Fruit fly (Drosophila melanogaster): Measurements from ENCODE around the gene PolG1.

The PolG1 gene

DNA sequence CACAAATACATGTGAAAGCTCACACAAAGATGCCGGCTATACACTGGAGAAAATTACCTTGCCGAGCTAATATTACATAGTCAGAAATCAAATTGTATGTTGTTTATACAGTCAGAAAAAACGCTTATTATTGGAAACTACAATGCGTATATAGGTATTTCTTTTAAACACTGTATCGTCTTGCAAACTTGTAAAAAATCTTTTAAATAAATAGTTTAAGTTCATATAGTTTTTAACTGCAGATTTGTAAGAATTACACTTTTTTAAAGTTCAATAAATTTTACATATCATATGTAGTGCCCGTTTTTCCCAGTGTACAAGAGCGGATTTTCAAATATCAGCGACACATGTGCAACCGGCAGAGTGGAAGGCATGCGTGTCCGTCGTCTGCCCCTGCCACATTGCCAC lies 12.2 kb upstream of the PolG1 start (continued):
- TF ChIP-seq Dll (GFP tag; IDR thresholded peaks at IDR 0.05; ENCODE audit: partially characterized antibody) (no peak), twi (tag; optimal IDR thresholded peaks at IDR 0.05) (peak; percentile 82), vfl (GFP tag; optimal IDR thresholded peaks at IDR 0.05) (peak; percentile 13), vvl (GFP tag; IDR thresholded peaks at IDR 0.05) (peak; percentile 71), fd96Cb (tag; optimal IDR thresholded peaks at IDR 0.05) (peak; percentile 83), CG30020 (tag; optimal IDR thresholded peaks at IDR 0.05) (peak; percentile 59), CG4424 (GFP tag; optimal IDR thresholded peaks at IDR 0.05) (peak; percentile 81)

- no peak for TF ChIP-seq nom (GFP tag; optimal IDR thresholded peaks at IDR 0.05)
- TF ChIP-seq Ada2b (GFP tag; IDR thresholded peaks at IDR 0.05), result no peak
- TF ChIP-seq CG3726 (GFP tag; IDR thresholded peaks at IDR 0.05), result no peak
- peak; percentile 33 for TF ChIP-seq CG12942 (GFP tag; optimal IDR thresholded peaks at IDR 0.05)
- peak; percentile 22 for TF ChIP-seq salm (tag; optimal IDR thresholded peaks at IDR 0.05)
- TF ChIP-seq lab (GFP tag; optimal IDR thresholded peaks at IDR 0.05), result peak; percentile 67
- TF ChIP-seq CG6683 (GFP tag; optimal IDR thresholded peaks at IDR 0.05), result no peak
- peak; percentile 42 for TF ChIP-seq gem (tag; optimal IDR thresholded peaks at IDR 0.05)
- TF ChIP-seq CG31365 (tag; optimal IDR thresholded peaks at IDR 0.05), result no peak
- TF ChIP-seq BEAF-32 (GFP tag; optimal IDR thresholded peaks at IDR 0.05), result no peak
- 0 out of 3 replicates have a peak, but pooled peaks have one; percentile 15 for TF ChIP-seq gce (GFP tag; IDR thresholded peaks at IDR 0.05)
- TF ChIP-seq Nf-YC (tag; optimal IDR thresholded peaks at IDR 0.05), result peak; percentile 38
- no peak for TF ChIP-seq CG6254 (GFP tag; optimal IDR thresholded peaks at IDR 0.05)
- peak; percentile 9 for TF ChIP-seq CG15601 (tag; optimal IDR thresholded peaks at IDR 0.05)
- TF ChIP-seq tgo (GFP tag; IDR thresholded peaks at IDR 0.05), result 0 out of 3 replicates have a peak, but pooled peaks have one; percentile 14
- TF ChIP-seq tin (GFP tag; optimal IDR thresholded peaks at IDR 0.05), result no peak
- TF ChIP-seq pros (GFP tag; optimal IDR thresholded peaks at IDR 0.05), result no peak
- TF ChIP-seq CG16815 (GFP tag; optimal IDR thresholded peaks at IDR 0.05), result no peak
- TF ChIP-seq CG4404 (GFP tag; IDR thresholded peaks at IDR 0.05), result no peak
- TF ChIP-seq cas (GFP tag; IDR thresholded peaks at IDR 0.05), result no peak
- peak; percentile 16 for TF ChIP-seq Mes4 (GFP tag; optimal IDR thresholded peaks at IDR 0.05)
- TF ChIP-seq CG15011 (GFP tag; optimal IDR thresholded peaks at IDR 0.05), result no peak
- TF ChIP-seq sd (tag; optimal IDR thresholded peaks at IDR 0.05), result peak; percentile 89
- TF ChIP-seq sc (optimal IDR thresholded peaks at IDR 0.05), result no peak
- peak; percentile 16 for TF ChIP-seq sc (GFP tag; optimal IDR thresholded peaks at IDR 0.05)
- TF ChIP-seq PHDP (tag; optimal IDR thresholded peaks at IDR 0.05), result peak; percentile 54
- TF ChIP-seq nau (GFP tag; optimal IDR thresholded peaks at IDR 0.05), result no peak
- peak; percentile 34 for TF ChIP-seq CG3407 (GFP tag; optimal IDR thresholded peaks at IDR 0.05)
- TF ChIP-seq CG11696 (GFP tag; IDR thresholded peaks at IDR 0.05), result no peak
- peak; percentile 18 for TF ChIP-seq Hmr (GFP tag; optimal IDR thresholded peaks at IDR 0.05)
- TF ChIP-seq E2f2 (GFP tag; IDR thresholded peaks at IDR 0.05), result no peak
- no peak for TF ChIP-seq CTCF (GFP tag; optimal IDR thresholded peaks at IDR 0.05)
- TF ChIP-seq unc-4 (GFP tag; IDR thresholded peaks at IDR 0.05; ENCODE audit: partially characterized antibody), result no peak
- peak; percentile 39 for TF ChIP-seq CG11504 (tag; optimal IDR thresholded peaks at IDR 0.05)
- peak; percentile 82 for TF ChIP-seq grn (GFP tag; optimal IDR thresholded peaks at IDR 0.05)
- TF ChIP-seq otp (GFP tag; IDR thresholded peaks at IDR 0.05), result peak; percentile 5; the same call in 1 of the 3 replicates
- peak; percentile 18 for TF ChIP-seq ac (GFP tag; optimal IDR thresholded peaks at IDR 0.05)
- peak; percentile 46 for TF ChIP-seq fd102C (GFP tag; optimal IDR thresholded peaks at IDR 0.05)
- peak; percentile 29; the same call in 1 of the 2 replicates for TF ChIP-seq CG32532 (GFP tag; IDR thresholded peaks at IDR 0.05)
- peak; percentile 54 for TF ChIP-seq CG13894 (tag; optimal IDR thresholded peaks at IDR 0.05)
- no peak for TF ChIP-seq hb (GFP tag; IDR thresholded peaks at IDR 0.05; ENCODE audit: partially characterized antibody)
These were observed 11.2 kb upstream of the PolG1 start for dm6 chr2L:13838647-13839390.

All from whole organism, embryonic.